Fruit fly (Drosophila melanogaster): ENCODE results near the gene slp1.

dm6 chr2L:3844135-3844534 is 18.7 kb downstream of the slp1 start:
- no peak for TF ChIP-seq CTCF (optimal IDR thresholded peaks at IDR 0.05)
- TF ChIP-seq CG8478 (optimal IDR thresholded peaks at IDR 0.05): no peak
